Fruit fly (Drosophila melanogaster) whole organism, embryonic: ENCODE results near the gene Tomosyn.

Source experiments
- Abd-B ChIP-seq: fragments of 200-800 bp; sonication (Bioruptor generic); optimal IDR thresholded peaks from 2 replicates; lab custom pipeline; 2018; ENCODE audit warnings: missing biosample characterization, mild to moderate bottlenecking, missing genetic modification characterization, moderate library complexity
- Bgb ChIP-seq: fragments of 200-800 bp; sonication (Bioruptor generic); IDR thresholded peaks from 2 replicates; pipeline ENCODE4 v1.3.6; 2022; ENCODE audit warnings: missing biosample characterization, missing genetic modification characterization; ENCODE audit not compliant: partially characterized antibody
- CG1024 ChIP-seq: fragments of 200-800 bp; sonication (Bioruptor generic); IDR thresholded peaks from 2 replicates; pipeline ENCODE4 v1.3.6; 2022; ENCODE audit warnings: missing biosample characterization, missing genetic modification characterization
- CG10274 ChIP-seq: fragments of 200-800 bp; sonication (Bioruptor generic); optimal IDR thresholded peaks from 3 replicates; lab custom pipeline; 2017; ENCODE audit warnings: missing biosample characterization, mild to moderate bottlenecking, missing genetic modification characterization
- CG11398 ChIP-seq: fragments of 200-800 bp; sonication (Bioruptor generic); optimal IDR thresholded peaks from 2 replicates; lab custom pipeline; 2016; ENCODE audit warnings: missing biosample characterization, missing genetic modification characterization
- CG11504 ChIP-seq: fragments of 200-800 bp; sonication (Bioruptor generic); optimal IDR thresholded peaks from 3 replicates; lab custom pipeline; 2019; ENCODE audit warnings: missing biosample characterization, mild to moderate bottlenecking, missing genetic modification characterization, moderate library complexity
- CG12942 ChIP-seq: fragments of 200-800 bp; sonication (Bioruptor generic); optimal IDR thresholded peaks from 3 replicates; lab custom pipeline; 2016; ENCODE audit warnings: missing biosample characterization, missing genetic modification characterization
- CG15269 ChIP-seq: fragments of 200-800 bp; sonication (Bioruptor generic); optimal IDR thresholded peaks from 2 replicates; lab custom pipeline; 2018; ENCODE audit warnings: missing biosample characterization, mild to moderate bottlenecking, missing genetic modification characterization, moderate library complexity
- CG15696 ChIP-seq: fragments of 200-800 bp; sonication (Bioruptor generic); optimal IDR thresholded peaks from 2 replicates; lab custom pipeline; 2019; ENCODE audit warnings: missing biosample characterization, mild to moderate bottlenecking, missing genetic modification characterization, moderate library complexity
- CG17802 ChIP-seq: fragments of 200-800 bp; sonication (Bioruptor generic); optimal IDR thresholded peaks from 2 replicates; lab custom pipeline; 2018; ENCODE audit warnings: missing biosample characterization, mild to moderate bottlenecking, missing genetic modification characterization, moderate library complexity
- CG30403 ChIP-seq: fragments of 200-800 bp; sonication (Bioruptor generic); optimal IDR thresholded peaks from 3 replicates; lab custom pipeline; 2016; ENCODE audit warnings: missing biosample characterization, missing genetic modification characterization
- CG31441 ChIP-seq: fragments of 200-800 bp; sonication (Bioruptor generic); IDR thresholded peaks from 2 replicates; pipeline ENCODE4 v1.3.6; 2022; ENCODE audit warnings: missing biosample characterization, missing genetic modification characterization
- CG4360 ChIP-seq: fragments of 200-800 bp; sonication (Bioruptor generic); IDR thresholded peaks from 2 replicates; pipeline ENCODE4 v1.3.6; 2022; ENCODE audit warnings: missing biosample characterization, missing genetic modification characterization
- CG6689 ChIP-seq: fragments of 200-800 bp; sonication (Bioruptor generic); IDR thresholded peaks from 2 replicates; pipeline ENCODE4 v1.3.6; 2022; ENCODE audit warnings: missing biosample characterization, missing genetic modification characterization
- CG7745 ChIP-seq: fragments of 200-800 bp; sonication (Bioruptor generic); optimal IDR thresholded peaks from 2 replicates; lab custom pipeline; 2018; ENCODE audit warnings: missing biosample characterization, mild to moderate bottlenecking, missing genetic modification characterization, moderate library complexity
- CG7839 ChIP-seq: fragments of 200-800 bp; sonication (Bioruptor generic); optimal IDR thresholded peaks from 3 replicates; lab custom pipeline; 2018; ENCODE audit warnings: missing biosample characterization, mild to moderate bottlenecking, missing genetic modification characterization, moderate library complexity
- CG8765 ChIP-seq: fragments of 200-800 bp; sonication (Bioruptor generic); IDR thresholded peaks from 2 replicates; pipeline ENCODE4 v1.3.6; 2022; ENCODE audit warnings: missing biosample characterization, missing genetic modification characterization
- D ChIP-seq, 2 experiments: fragments of 200-800 bp in 1 of 2; fragments of >200 bp in 1 of 2; sonication (Bioruptor generic) in 1 of 2; optimal IDR thresholded peaks; 2 replicates in 1 of 2; 3 replicates in 1 of 2; lab custom pipeline; 2017; ENCODE audit warnings: mild to moderate bottlenecking in 1 of 2, missing biosample characterization in 1 of 2, missing genetic modification characterization in 1 of 2, missing genetic modification reagents in 1 of 2
- Dbx ChIP-seq: fragments of 200-800 bp; sonication (Bioruptor generic); IDR thresholded peaks from 3 replicates; pipeline ENCODE4 v1.3.6; 2022; ENCODE audit warnings: missing biosample characterization, missing genetic modification characterization
- Dref ChIP-seq: fragments of 200-800 bp; sonication (Bioruptor generic); IDR thresholded peaks from 2 replicates; pipeline ENCODE4 v1.3.6; 2022; ENCODE audit warnings: missing biosample characterization, missing genetic modification characterization
- Drgx ChIP-seq: fragments of 200-800 bp; sonication (Bioruptor generic); IDR thresholded peaks from 2 replicates; pipeline ENCODE4 v1.3.6; 2022; ENCODE audit warnings: missing biosample characterization, missing genetic modification characterization
- GATAe ChIP-seq: fragments of 200-800 bp; sonication (Bioruptor generic); conservative IDR thresholded peaks from 2 replicates; pipeline ENCODE4 v1.3.6; 2022; ENCODE audit warnings: missing biosample characterization, missing genetic modification characterization
- H2.0 ChIP-seq: fragments of 200-800 bp; sonication (Bioruptor generic); IDR thresholded peaks from 2 replicates; pipeline ENCODE4 v1.3.6; 2022; ENCODE audit warnings: missing biosample characterization, missing genetic modification characterization
- HHEX ChIP-seq: fragments of 200-800 bp; sonication (Bioruptor generic); optimal IDR thresholded peaks from 3 replicates; lab custom pipeline; 2017; ENCODE audit warnings: missing biosample characterization, mild to moderate bottlenecking, missing genetic modification characterization, missing genetic modification reagents
- HLH3B ChIP-seq: fragments of 200-800 bp; sonication (Bioruptor generic); IDR thresholded peaks from 2 replicates; pipeline ENCODE4 v1.3.6; 2022; ENCODE audit warnings: missing biosample characterization, missing genetic modification characterization
- Hand ChIP-seq: fragments of 200-800 bp; sonication (Bioruptor generic); optimal IDR thresholded peaks from 2 replicates; lab custom pipeline; 2017; ENCODE audit warnings: mild to moderate bottlenecking, missing biosample characterization, missing genetic modification reagents, missing genetic modification characterization
- Hey ChIP-seq: fragments of 200-800 bp; sonication (Bioruptor generic); optimal IDR thresholded peaks from 3 replicates; lab custom pipeline; 2018; ENCODE audit warnings: missing biosample characterization, mild to moderate bottlenecking, missing genetic modification characterization
- Hr3 ChIP-seq: fragments of 200-800 bp; sonication (Bioruptor generic); optimal IDR thresholded peaks from 3 replicates; lab custom pipeline; 2016; ENCODE audit warnings: missing biosample characterization, missing genetic modification characterization
- Rx ChIP-seq: fragments of 200-800 bp; sonication (Bioruptor generic); IDR thresholded peaks from 2 replicates; pipeline ENCODE4 v1.3.6; 2022; ENCODE audit warnings: missing biosample characterization, missing genetic modification characterization
- Side ChIP-seq: fragments of 200-800 bp; sonication (Bioruptor generic); optimal IDR thresholded peaks from 2 replicates; lab custom pipeline; 2016; ENCODE audit warnings: missing biosample characterization, missing genetic modification characterization
- Sox102F ChIP-seq: fragments of 200-800 bp; sonication (Bioruptor generic); optimal IDR thresholded peaks from 2 replicates; lab custom pipeline; 2018; ENCODE audit warnings: missing biosample characterization, mild to moderate bottlenecking, missing genetic modification characterization, moderate library complexity
- Ssrp ChIP-seq: fragments of 200-800 bp; sonication (Bioruptor generic); optimal IDR thresholded peaks from 2 replicates; lab custom pipeline; 2018; ENCODE audit warnings: missing biosample characterization, mild to moderate bottlenecking, missing genetic modification characterization, moderate library complexity
- TFAM ChIP-seq: fragments of 200-800 bp; sonication (Bioruptor generic); optimal IDR thresholded peaks from 2 replicates; lab custom pipeline; 2017; ENCODE audit warnings: missing biosample characterization, missing genetic modification characterization, inconsistent platforms
- Xrp1 ChIP-seq: fragments of 200-800 bp; sonication (Bioruptor generic); IDR thresholded peaks from 2 replicates; pipeline ENCODE4 v1.3.6; 2022; ENCODE audit warnings: missing biosample characterization, missing genetic modification characterization
- abd-A ChIP-seq: fragments of 200-800 bp; sonication (Bioruptor generic); optimal IDR thresholded peaks from 3 replicates; lab custom pipeline; 2019; ENCODE audit warnings: missing biosample characterization, mild to moderate bottlenecking, missing genetic modification characterization, moderate library complexity
- ase ChIP-seq: fragments of 200-800 bp; sonication (Bioruptor generic); IDR thresholded peaks from 3 replicates; pipeline ENCODE4 v1.3.6; 2022; ENCODE audit warnings: missing biosample characterization, missing genetic modification characterization
- ash1 ChIP-seq: fragments of 200-800 bp; sonication (Bioruptor generic); optimal IDR thresholded peaks from 2 replicates; lab custom pipeline; 2018; ENCODE audit warnings: missing biosample characterization, mild to moderate bottlenecking, missing genetic modification characterization
- cato ChIP-seq: fragments of 200-800 bp; sonication (Bioruptor generic); optimal IDR thresholded peaks from 2 replicates; lab custom pipeline; 2016; ENCODE audit warnings: missing biosample characterization, missing genetic modification characterization, borderline replicate concordance
- crp ChIP-seq, 2 experiments: fragments of 200-800 bp; sonication (Bioruptor generic); optimal IDR thresholded peaks; 2 replicates in 1 of 2; 3 replicates in 1 of 2; lab custom pipeline; 2017; ENCODE audit warnings: missing biosample characterization in 2 of 2, missing genetic modification characterization in 2 of 2, mild to moderate bottlenecking in 1 of 2, moderate library complexity in 1 of 2
- dmrt11E ChIP-seq: fragments of 200-800 bp; sonication (Bioruptor generic); optimal IDR thresholded peaks from 3 replicates; lab custom pipeline; 2018; ENCODE audit warnings: missing biosample characterization, mild to moderate bottlenecking, missing genetic modification characterization, moderate library complexity
- dmrt99B ChIP-seq: fragments of 200-800 bp; sonication (Bioruptor generic); optimal IDR thresholded peaks from 2 replicates; lab custom pipeline; 2018; ENCODE audit warnings: missing biosample characterization, mild to moderate bottlenecking, missing genetic modification characterization, moderate library complexity
- gsb-n ChIP-seq: fragments of 200-800 bp; sonication (Bioruptor generic); optimal IDR thresholded peaks from 3 replicates; lab custom pipeline; 2018; ENCODE audit warnings: missing biosample characterization, mild to moderate bottlenecking, missing genetic modification characterization
- nmo ChIP-seq: fragments of 200-800 bp; sonication (Bioruptor generic); optimal IDR thresholded peaks from 2 replicates; lab custom pipeline; 2018; ENCODE audit warnings: missing biosample characterization, mild to moderate bottlenecking, missing genetic modification characterization, moderate library complexity
- onecut ChIP-seq: fragments of 200-800 bp; sonication (Bioruptor generic); IDR thresholded peaks from 2 replicates; pipeline ENCODE4 v1.3.6; 2022; ENCODE audit warnings: missing biosample characterization, missing genetic modification characterization
- pita ChIP-seq: fragments of 200-800 bp; sonication (Bioruptor generic); optimal IDR thresholded peaks from 2 replicates; lab custom pipeline; 2017; ENCODE audit warnings: missing biosample characterization, mild to moderate bottlenecking, missing genetic modification characterization
- pnt ChIP-seq: fragments of 200-800 bp; sonication (Bioruptor generic); optimal IDR thresholded peaks from 3 replicates; lab custom pipeline; 2016; ENCODE audit warnings: missing biosample characterization, missing genetic modification characterization
- seq ChIP-seq: fragments of 200-800 bp; sonication (Bioruptor generic); IDR thresholded peaks from 2 replicates; pipeline ENCODE4 v1.3.6; 2022; ENCODE audit warnings: missing biosample characterization, missing genetic modification characterization
- sisA ChIP-seq: fragments of 200-800 bp; sonication (Bioruptor generic); IDR thresholded peaks from 2 replicates; pipeline ENCODE4 v1.3.6; 2022; ENCODE audit warnings: missing biosample characterization, missing genetic modification characterization
- sob ChIP-seq: fragments of 200-800 bp; sonication (Bioruptor generic); IDR thresholded peaks from 2 replicates; pipeline ENCODE4 v1.3.6; 2022; ENCODE audit warnings: missing biosample characterization, missing genetic modification characterization

Gene Tomosyn

DNA sequence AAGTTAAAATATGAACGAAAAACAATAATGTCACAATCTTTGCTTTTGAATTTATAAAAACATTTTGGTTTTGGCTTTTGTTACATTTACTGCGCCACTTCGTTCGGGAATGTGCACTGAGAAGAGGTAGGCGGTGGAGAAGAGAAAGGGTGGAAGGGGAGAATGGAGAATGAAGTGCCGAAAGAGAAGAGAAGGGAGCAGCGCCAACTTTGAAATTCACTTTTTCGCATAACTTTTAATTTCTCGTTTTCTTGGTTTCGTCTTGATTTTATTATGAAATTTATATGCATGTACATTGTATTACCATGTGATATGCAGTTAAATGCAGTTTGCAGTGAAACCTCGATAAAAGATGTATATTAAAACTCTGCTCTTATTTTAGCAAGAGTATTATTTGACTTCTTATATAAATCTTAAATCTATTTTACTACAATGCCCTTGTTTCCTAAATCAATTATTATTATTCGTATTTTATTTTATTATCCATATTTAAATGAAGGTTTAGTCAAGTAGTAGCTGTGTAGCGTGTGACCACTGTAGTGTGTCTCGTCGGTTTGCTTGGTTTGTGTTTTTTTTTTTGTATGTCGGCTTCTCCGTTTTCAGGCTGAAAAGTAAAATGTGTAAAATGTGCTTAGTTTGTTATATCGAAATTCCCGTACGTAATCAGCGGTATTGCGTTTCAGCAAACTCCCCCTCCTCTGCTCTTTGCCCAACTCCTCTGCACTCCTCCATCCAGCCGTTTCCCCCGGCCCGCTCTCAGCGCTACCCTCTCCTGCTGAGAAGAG, 31.5 kb downstream of the Tomosyn start (continued):
- TF ChIP-seq crp (GFP tag; optimal IDR thresholded peaks at IDR 0.05; lab: Kevin White, UChicago) (no peak), Hey (tag; lab: Kevin White, UChicago) (no peak), Bgb (GFP tag; lab: Robert Waterston, UW) (no peak), CG11398 (no peak), CG7745 (tag; lab: Kevin White, UChicago) (no peak), dmrt99B (tag; lab: Kevin White, UChicago) (peak; percentile 30), pita (no peak), nmo (GFP tag; lab: Kevin White, UChicago) (peak; percentile 21), abd-A (tag; lab: Kevin White, UChicago) (no peak), Rx (GFP tag; lab: Robert Waterston, UW) (no peak), CG4360 (GFP tag; lab: Robert Waterston, UW) (no peak), gsb-n (tag; lab: Kevin White, UChicago) (no peak), Side (no peak), D (optimal IDR thresholded peaks at IDR 0.05; lab: Kevin White, UChicago) (no peak), D (GFP tag; optimal IDR thresholded peaks at IDR 0.05; lab: Kevin White, UChicago) (peak; percentile 2), CG8765 (no peak), Ssrp (tag; lab: Kevin White, UChicago) (peak; percentile 25), Xrp1 (GFP tag; lab: Robert Waterston, UW) (peak; percentile 37; the same call in 1 of the 2 replicates), Sox102F (peak; percentile 37), pnt (GFP tag; lab: Kevin White, UChicago) (no peak), HHEX (no peak), HLH3B (GFP tag; lab: Robert Waterston, UW) (no peak), sob (GFP tag; lab: Robert Waterston, UW) (no peak), CG11504 (tag; lab: Kevin White, UChicago) (peak; percentile 38), H2.0 (GFP tag; lab: Robert Waterston, UW) (no peak), Hand (GFP tag; lab: Kevin White, UChicago) (no peak), CG7839 (tag; lab: Kevin White, UChicago) (peak; percentile 36), CG6689 (GFP tag; lab: Robert Waterston, UW) (0 out of 2 replicates have a peak, but pooled peaks have one; percentile 38), sisA (GFP tag; lab: Robert Waterston, UW) (0 out of 2 replicates have a peak, but pooled peaks have one; percentile 16), onecut (no peak), CG31441 (GFP tag; lab: Robert Waterston, UW) (peak; percentile 40; the same call in 1 of the 2 replicates), ase (GFP tag; lab: Robert Waterston, UW) (no peak), CG17802 (tag; lab: Kevin White, UChicago) (no peak), cato (no peak), CG30403 (GFP tag; lab: Kevin White, UChicago) (no peak), GATAe (GFP tag; lab: Robert Waterston, UW) (no peak), CG15269 (tag; lab: Kevin White, UChicago) (peak; percentile 17), CG10274 (GFP tag; lab: Kevin White, UChicago) (no peak), CG12942 (GFP tag; lab: Kevin White, UChicago) (no peak), CG15696 (tag; lab: Kevin White, UChicago) (peak; percentile 45), Abd-B (no peak), ash1 (GFP tag; lab: Kevin White, UChicago) (no peak), Dref (GFP tag; lab: Robert Waterston, UW) (no peak), TFAM (GFP tag; lab: Kevin White, UChicago) (no peak), Hr3 (GFP tag; lab: Kevin White, UChicago) (no peak), Dbx (GFP tag; lab: Robert Waterston, UW) (no peak), Drgx (GFP tag; lab: Robert Waterston, UW) (peak; percentile 62), seq (GFP tag; lab: Robert Waterston, UW) (no peak), dmrt11E (tag; lab: Kevin White, UChicago) (peak; percentile 50), CG1024 (GFP tag; lab: Robert Waterston, UW) (no peak)
